Worm (Caenorhabditis elegans) whole organism, late embryonic: ENCODE measurements around the gene clec-33.

Experiments
- F13H6.1 ChIP-seq: sonication (generic microtip); optimal IDR thresholded peaks from 2 replicates; lab custom pipeline; 2016; ENCODE audit warnings: missing genetic modification characterization, missing compliant biosample characterization
- K02D7.2 ChIP-seq: sonication (generic microtip); optimal IDR thresholded peaks from 2 replicates; lab custom pipeline; 2017; ENCODE audit warnings: mild to moderate bottlenecking, missing genetic modification characterization, missing compliant biosample characterization
- K09A11.1 ChIP-seq: sonication (generic microtip); optimal IDR thresholded peaks from 2 replicates; lab custom pipeline; 2017; ENCODE audit warnings: antibody characterized with exemption, mild to moderate bottlenecking, missing genetic modification characterization, missing compliant biosample characterization; ENCODE audit not compliant: insufficient read depth
- T23F11.4 ChIP-seq: fragments of 200-800 bp; sonication (Bioruptor generic); optimal IDR thresholded peaks from 2 replicates; lab custom pipeline; 2018; ENCODE audit warnings: mild to moderate bottlenecking, missing genetic modification characterization, missing compliant biosample characterization
- Y22D7AL.16 ChIP-seq: sonication (generic microtip); optimal IDR thresholded peaks from 2 replicates; lab custom pipeline; 2016; ENCODE audit warnings: missing genetic modification characterization, missing compliant biosample characterization
- ceh-14 ChIP-seq: sonication (generic microtip); optimal IDR thresholded peaks from 2 replicates; lab custom pipeline; 2016; ENCODE audit warnings: missing genotype, missing genetic modification characterization, missing compliant biosample characterization
- ceh-19 ChIP-seq: fragments of 200-800 bp; sonication (Bioruptor generic); optimal IDR thresholded peaks from 2 replicates; lab custom pipeline; 2018; ENCODE audit warnings: mild to moderate bottlenecking, missing genetic modification characterization, missing compliant biosample characterization
- ceh-2 ChIP-seq: sonication (generic microtip); optimal IDR thresholded peaks from 2 replicates; lab custom pipeline; 2016; ENCODE audit warnings: missing genotype, missing genetic modification characterization, missing compliant biosample characterization
- ceh-30 ChIP-seq: fragments of 150-350 bp; optimal IDR thresholded peaks from 2 replicates; lab custom pipeline; 2014; ENCODE audit warnings: missing biosample characterization, missing genetic modification characterization
- ceh-34 ChIP-seq: sonication (generic microtip); optimal IDR thresholded peaks from 2 replicates; lab custom pipeline; 2016; ENCODE audit warnings: mild to moderate bottlenecking, missing genetic modification characterization, missing compliant biosample characterization
- ceh-6 ChIP-seq: fragments of 200-800 bp; sonication (Bioruptor generic); optimal IDR thresholded peaks from 2 replicates; lab custom pipeline; 2018; ENCODE audit warnings: mild to moderate bottlenecking, missing genetic modification characterization, missing compliant biosample characterization
- ceh-9 ChIP-seq: sonication (generic microtip); optimal IDR thresholded peaks from 2 replicates; lab custom pipeline; 2016; ENCODE audit warnings: mild to moderate bottlenecking, missing genetic modification characterization, inconsistent platforms, missing compliant biosample characterization
- che-1 ChIP-seq: sonication (generic microtip); optimal IDR thresholded peaks from 2 replicates; lab custom pipeline; 2016; ENCODE audit warnings: mild to moderate bottlenecking, missing genetic modification characterization, missing compliant biosample characterization
- dmd-4 ChIP-seq: sonication (generic microtip); optimal IDR thresholded peaks from 2 replicates; lab custom pipeline; 2016; ENCODE audit warnings: borderline replicate concordance, missing genetic modification characterization, missing compliant biosample characterization
- dve-1 ChIP-seq: sonication (generic microtip); optimal IDR thresholded peaks from 2 replicates; lab custom pipeline; 2017; ENCODE audit warnings: antibody characterized with exemption, mild to moderate bottlenecking, missing genetic modification characterization, missing compliant biosample characterization
- fkh-10 ChIP-seq: fragments of 150-350 bp; optimal IDR thresholded peaks from 2 replicates; lab custom pipeline; 2014; ENCODE audit warnings: missing biosample characterization, missing genetic modification reagents, missing genetic modification characterization
- hlh-13 ChIP-seq: fragments of 200-800 bp; sonication (Bioruptor generic); optimal IDR thresholded peaks from 2 replicates; lab custom pipeline; 2018; ENCODE audit warnings: mild to moderate bottlenecking, missing genetic modification characterization, missing compliant biosample characterization
- hlh-6 ChIP-seq: sonication (generic microtip); optimal IDR thresholded peaks from 2 replicates; lab custom pipeline; 2016; ENCODE audit warnings: missing genotype, missing genetic modification characterization, missing compliant biosample characterization
- mec-3 ChIP-seq: sonication (generic microtip); optimal IDR thresholded peaks from 2 replicates; lab custom pipeline; 2016; ENCODE audit warnings: borderline replicate concordance, missing genetic modification characterization, missing compliant biosample characterization
- nfya-1 ChIP-seq: sonication (generic microtip); optimal IDR thresholded peaks from 2 replicates; lab custom pipeline; 2017; ENCODE audit warnings: missing genetic modification characterization, mild to moderate bottlenecking, missing compliant biosample characterization, antibody characterized with exemption, moderate library complexity
- nhr-11 ChIP-seq: fragments of 150-350 bp; optimal IDR thresholded peaks from 2 replicates; lab custom pipeline; 2014; ENCODE audit warnings: missing biosample characterization, missing genetic modification characterization
- nhr-232 ChIP-seq: sonication (generic microtip); optimal IDR thresholded peaks from 2 replicates; lab custom pipeline; 2016; ENCODE audit warnings: missing genetic modification characterization, missing compliant biosample characterization
- pag-3 ChIP-seq: sonication (generic microtip); optimal IDR thresholded peaks from 2 replicates; lab custom pipeline; 2016; ENCODE audit warnings: missing compliant biosample characterization, missing genetic modification characterization, borderline replicate concordance
- pat-9 ChIP-seq: fragments of 200-800 bp; sonication (Bioruptor generic); optimal IDR thresholded peaks from 2 replicates; lab custom pipeline; 2018; ENCODE audit warnings: mild to moderate bottlenecking, missing genetic modification characterization, moderate library complexity, missing compliant biosample characterization
- pax-1 ChIP-seq: fragments of 150-350 bp; optimal IDR thresholded peaks from 2 replicates; lab custom pipeline; 2014; ENCODE audit warnings: missing biosample characterization, missing genetic modification characterization
- pha-2 ChIP-seq: sonication (generic microtip); optimal IDR thresholded peaks from 2 replicates; lab custom pipeline; 2017; ENCODE audit warnings: mild to moderate bottlenecking, missing genetic modification characterization, missing compliant biosample characterization
- pqm-1 ChIP-seq: sonication (generic microtip); optimal IDR thresholded peaks from 2 replicates; lab custom pipeline; 2016; ENCODE audit warnings: missing genetic modification characterization, missing compliant biosample characterization
- ref-2 ChIP-seq: sonication (generic microtip); optimal IDR thresholded peaks from 2 replicates; lab custom pipeline; 2016; ENCODE audit warnings: missing genetic modification characterization, missing compliant biosample characterization
- rnt-1 ChIP-seq: sonication (generic microtip); optimal IDR thresholded peaks from 2 replicates; lab custom pipeline; 2016; ENCODE audit warnings: missing genetic modification characterization, missing compliant biosample characterization
- sdc-2 ChIP-seq: sonication (generic microtip); optimal IDR thresholded peaks from 2 replicates; lab custom pipeline; 2016; ENCODE audit warnings: missing genotype, missing genetic modification characterization, missing compliant biosample characterization
- sox-2 ChIP-seq: fragments of 200-800 bp; sonication (Bioruptor generic); IDR thresholded peaks from 2 replicates; pipeline ENCODE4 v1.3.6; 2022; ENCODE audit warnings: missing genetic modification reagents, missing genetic modification characterization, missing compliant biosample characterization
- sox-4 ChIP-seq: sonication (generic microtip); optimal IDR thresholded peaks from 2 replicates; lab custom pipeline; 2017; ENCODE audit warnings: mild to moderate bottlenecking, missing genetic modification characterization, inconsistent platforms, missing compliant biosample characterization
- syd-9 ChIP-seq: sonication (generic microtip); optimal IDR thresholded peaks from 2 replicates; lab custom pipeline; 2016; ENCODE audit warnings: mild to moderate bottlenecking, missing genetic modification characterization, moderate library complexity, missing compliant biosample characterization
- tbx-2 ChIP-seq: sonication (generic microtip); optimal IDR thresholded peaks from 2 replicates; lab custom pipeline; 2016; ENCODE audit warnings: missing genetic modification characterization, missing compliant biosample characterization
- tbx-7 ChIP-seq: sonication (generic microtip); optimal IDR thresholded peaks from 2 replicates; lab custom pipeline; 2016; ENCODE audit warnings: missing genotype, missing genetic modification characterization, missing compliant biosample characterization
- ttx-3 ChIP-seq: sonication (generic microtip); optimal IDR thresholded peaks from 2 replicates; lab custom pipeline; 2016; ENCODE audit warnings: missing genetic modification reagents, missing genetic modification characterization, missing compliant biosample characterization
- unc-3 ChIP-seq, 2 experiments: fragments of 200-800 bp in 1 of 2; sonication (Bioruptor generic) in 1 of 2; sonication (generic microtip) in 1 of 2; conservative IDR thresholded peaks in 1 of 2; optimal IDR thresholded peaks in 1 of 2; 2 replicates each; pipeline versions ENCODE4 v1.3.6 to Lab custom; 2016 to 2022; ENCODE audit warnings: missing compliant biosample characterization in 2 of 2, missing genetic modification characterization in 2 of 2, missing genetic modification reagents in 1 of 2
- unc-86 ChIP-seq: sonication (generic microtip); optimal IDR thresholded peaks from 2 replicates; lab custom pipeline; 2016; ENCODE audit warnings: missing genetic modification characterization, missing compliant biosample characterization

clec-33 gene

ce11 chrV:16910864-16911263 is 41.2 kb upstream of the clec-33 start:
- TF ChIP-seq dmd-4 (tag; lab: Kevin White, UChicago) (no peak), ceh-9 (tag; lab: Kevin White, UChicago) (no peak), F13H6.1 (tag; lab: Kevin White, UChicago) (no peak), mec-3 (no peak)

- TF ChIP-seq dmd-4 (tag; lab: Kevin White, UChicago): no peak
- TF ChIP-seq ceh-6: no peak
- TF ChIP-seq rnt-1 (tag; lab: Kevin White, UChicago): no peak
- TF ChIP-seq hlh-6 (tag; lab: Kevin White, UChicago): no peak
- no peak for TF ChIP-seq nhr-11 (tag; lab: Kevin White, UChicago)
- TF ChIP-seq nhr-232 (tag; lab: Kevin White, UChicago): no peak
- no peak for TF ChIP-seq Y22D7AL.16
- no peak for TF ChIP-seq hlh-13
- no peak for TF ChIP-seq sox-4 (tag; lab: Kevin White, UChicago)
- TF ChIP-seq T23F11.4 (GFP tag; lab: Kevin White, UChicago): no peak
- TF ChIP-seq ceh-2 (tag; lab: Kevin White, UChicago): no peak
- TF ChIP-seq ceh-34 (tag; lab: Kevin White, UChicago): no peak
- TF ChIP-seq pat-9 (tag; lab: Kevin White, UChicago): no peak
- TF ChIP-seq unc-86 (tag; lab: Kevin White, UChicago): no peak
- no peak for TF ChIP-seq ceh-19 (GFP tag; lab: Kevin White, UChicago)
- TF ChIP-seq tbx-2 (tag; lab: Kevin White, UChicago): no peak
- TF ChIP-seq, all 69 proteins: peak for 0
Observed at ce11 chrV:16909871-16910270, 40.2 kb upstream of the clec-33 start, which contains the start of gene F09C6.16. TSS of gene F09C6.16 (minus strand) at chrV:16909971.

DNA sequence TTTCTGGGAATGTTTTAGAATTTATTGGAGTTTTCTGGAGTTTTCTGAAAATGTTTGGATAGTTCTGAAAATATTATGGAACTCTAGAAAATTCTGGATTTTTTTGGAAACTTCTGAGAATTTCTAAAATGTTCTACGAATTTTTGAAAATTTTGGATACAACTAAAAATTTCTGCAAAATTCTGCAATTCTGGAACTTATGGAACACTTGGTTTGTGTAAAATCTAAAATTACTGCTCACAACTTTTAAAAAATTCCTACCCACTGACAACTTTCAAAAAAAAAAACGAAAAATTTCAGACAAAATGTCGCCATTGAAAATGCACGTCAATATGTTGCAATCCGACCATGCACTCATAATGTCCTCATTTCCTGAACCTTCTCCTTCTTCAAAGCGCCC is 35.0 kb upstream of the clec-33 start, which contains the start of gene nhr-262:
Gene nhr-262 (plus strand): TSS at position 301 of the 400 bp plus-strand sequence.
- TF ChIP-seq pha-2 (tag; lab: Kevin White, UChicago): no peak
- TF ChIP-seq ceh-14 (tag; lab: Kevin White, UChicago): no peak
- no peak for TF ChIP-seq unc-3 (GFP tag; conservative IDR thresholded peaks at IDR 0.05; lab: Robert Waterston, UW)
- no peak for TF ChIP-seq unc-3 (tag; optimal IDR thresholded peaks at IDR 0.05; lab: Kevin White, UChicago)
- TF ChIP-seq ref-2 (tag; lab: Kevin White, UChicago): no peak
- TF ChIP-seq sox-2 (GFP tag; lab: Robert Waterston, UW): no peak
- no peak for TF ChIP-seq tbx-7 (tag; lab: Kevin White, UChicago)
- no peak for TF ChIP-seq syd-9 (tag; lab: Kevin White, UChicago)
- TF ChIP-seq ceh-34 (tag; lab: Kevin White, UChicago): no peak
- no peak for TF ChIP-seq pax-1 (tag; lab: Kevin White, UChicago)
- TF ChIP-seq rnt-1 (tag; lab: Kevin White, UChicago): no peak
- no peak for TF ChIP-seq ceh-30
- TF ChIP-seq sdc-2 (tag; lab: Kevin White, UChicago): no peak
- no peak for TF ChIP-seq K02D7.2
- TF ChIP-seq ttx-3: no peak

ce11 chrV:16902726-16903125 is 33.1 kb upstream of the clec-33 start, which contains the start of gene srd-68:
TSS of gene srd-68 (minus strand) at chrV:16902826.
- TF ChIP-seq fkh-10 (GFP tag; lab: Kevin White, UChicago) (no peak), K09A11.1 (tag; lab: Kevin White, UChicago) (no peak), tbx-2 (tag; lab: Kevin White, UChicago) (no peak), pax-1 (tag; lab: Kevin White, UChicago) (no peak), pqm-1 (tag; lab: Kevin White, UChicago) (no peak), K02D7.2 (no peak), che-1 (tag; lab: Kevin White, UChicago) (no peak), nfya-1 (tag; lab: Kevin White, UChicago) (no peak), dve-1 (no peak), pag-3 (tag; lab: Kevin White, UChicago) (no peak), rnt-1 (tag; lab: Kevin White, UChicago) (no peak)
